Fruit fly (Drosophila melanogaster): ENCODE results near the gene CG7910.

The CG7910 gene

DNA sequence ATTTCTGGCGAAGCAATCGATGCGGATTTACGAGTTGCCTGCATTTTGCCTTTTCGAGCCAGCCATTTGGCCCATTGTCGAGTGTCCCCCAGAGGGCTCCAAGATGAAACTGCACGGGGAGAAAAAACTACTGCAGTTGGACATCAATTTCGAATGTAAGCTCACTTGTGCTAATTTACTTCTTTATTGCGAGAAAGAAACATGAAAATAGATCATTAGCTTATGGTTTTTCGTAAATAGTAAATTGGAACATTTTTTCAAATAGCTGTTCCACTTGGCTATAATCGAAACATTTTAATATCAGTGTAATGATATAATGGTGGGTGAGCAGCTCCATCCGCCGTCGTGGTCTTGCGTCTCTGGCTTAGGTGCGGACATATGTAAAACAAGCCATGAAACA, 45.3 kb downstream of the CG7910 start (continued):
- TF ChIP-seq Hr39 (GFP tag; optimal IDR thresholded peaks at IDR 0.05): peak; percentile 42
- TF ChIP-seq CG6276 (GFP tag; optimal IDR thresholded peaks at IDR 0.05): no peak
- TF ChIP-seq CG32006 (GFP tag; optimal IDR thresholded peaks at IDR 0.05): no peak
- no peak for TF ChIP-seq Eip75B (GFP tag; optimal IDR thresholded peaks at IDR 0.05)
- TF ChIP-seq fd85E (GFP tag; optimal IDR thresholded peaks at IDR 0.05): no peak
- no peak for TF ChIP-seq CG7368 (GFP tag; optimal IDR thresholded peaks at IDR 0.05)
- TF ChIP-seq fd59A (GFP tag; optimal IDR thresholded peaks at IDR 0.05): no peak
- peak; percentile 21 for TF ChIP-seq Sox102F (GFP tag; optimal IDR thresholded peaks at IDR 0.05)
- peak; percentile 25 for TF ChIP-seq CG11902 (GFP tag; optimal IDR thresholded peaks at IDR 0.05)
- peak; percentile 52 for TF ChIP-seq Met (GFP tag; optimal IDR thresholded peaks at IDR 0.05)
- TF ChIP-seq eg (GFP tag; IDR thresholded peaks at IDR 0.05): no peak
- peak; percentile 51 for TF ChIP-seq esn (GFP tag; optimal IDR thresholded peaks at IDR 0.05)
- TF ChIP-seq Eip93F (GFP tag; optimal IDR thresholded peaks at IDR 0.05): no peak
- no peak for TF ChIP-seq lz (GFP tag; optimal IDR thresholded peaks at IDR 0.05)
- TF ChIP-seq dac (GFP tag; optimal IDR thresholded peaks at IDR 0.05): no peak
- no peak for TF ChIP-seq Sox15 (GFP tag; optimal IDR thresholded peaks at IDR 0.05)
- TF ChIP-seq vri (GFP tag; optimal IDR thresholded peaks at IDR 0.05): peak; percentile 0
- TF ChIP-seq Gug (GFP tag; IDR thresholded peaks at IDR 0.05): no peak
- peak; percentile 36 for TF ChIP-seq CG31627 (GFP tag; optimal IDR thresholded peaks at IDR 0.05)
- peak; percentile 5 for TF ChIP-seq CG3919 (GFP tag; optimal IDR thresholded peaks at IDR 0.05)
- TF ChIP-seq CG10669 (GFP tag; optimal IDR thresholded peaks at IDR 0.05): peak; percentile 38
- no peak for TF ChIP-seq CG6163 (GFP tag; IDR thresholded peaks at IDR 0.05)
- TF ChIP-seq CG8319 (GFP tag; optimal IDR thresholded peaks at IDR 0.05): no peak
- TF ChIP-seq Lpt (GFP tag; optimal IDR thresholded peaks at IDR 0.05): no peak

DNA sequence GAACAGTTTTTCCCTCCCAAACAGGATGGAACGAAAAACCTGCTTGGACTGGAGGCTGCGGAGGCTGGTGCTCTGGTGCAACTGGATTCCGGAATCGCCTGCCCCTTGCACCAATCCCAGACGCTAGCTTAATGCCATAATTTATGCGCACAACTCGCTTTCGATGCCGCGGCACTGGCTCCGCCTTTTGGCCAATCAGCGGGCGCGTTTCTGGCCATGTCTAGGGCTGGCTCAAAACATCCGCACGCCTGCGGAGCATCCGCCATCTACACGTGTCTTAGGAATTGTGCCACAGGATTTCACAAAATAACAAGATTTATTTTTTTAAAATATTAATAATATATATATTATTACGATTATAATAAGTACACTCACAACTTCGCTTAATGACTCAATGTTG, 47.5 kb downstream of the CG7910 start:
- TF ChIP-seq CG31627 (GFP tag; optimal IDR thresholded peaks at IDR 0.05) (no peak), CG1621 (tag; optimal IDR thresholded peaks at IDR 0.05) (peak; percentile 25)

DNA sequence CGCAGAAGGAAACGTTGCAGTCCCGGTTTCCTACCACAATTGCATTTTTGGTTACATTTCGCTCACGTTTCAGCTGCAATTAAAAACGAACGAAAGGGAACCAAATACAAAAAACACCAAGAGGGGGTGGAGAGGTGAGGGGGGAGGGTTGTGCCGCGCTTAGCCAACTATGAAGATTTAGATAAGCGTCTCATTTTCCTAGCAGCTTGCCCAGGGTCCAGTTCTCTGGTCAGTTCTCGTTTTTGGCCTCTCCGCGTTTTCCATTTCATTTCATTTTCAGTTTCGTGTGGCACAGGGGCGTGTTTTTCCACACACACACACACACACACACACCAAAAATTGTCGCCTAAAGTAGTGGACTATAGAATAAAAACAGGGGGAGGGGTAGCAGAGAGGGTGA, 51.0 kb downstream of the CG7910 start:
- TF ChIP-seq OdsH (GFP tag; optimal IDR thresholded peaks at IDR 0.05): no peak
